Fruit fly (Drosophila melanogaster): ENCODE data around the gene sn.

The sn gene

DNA sequence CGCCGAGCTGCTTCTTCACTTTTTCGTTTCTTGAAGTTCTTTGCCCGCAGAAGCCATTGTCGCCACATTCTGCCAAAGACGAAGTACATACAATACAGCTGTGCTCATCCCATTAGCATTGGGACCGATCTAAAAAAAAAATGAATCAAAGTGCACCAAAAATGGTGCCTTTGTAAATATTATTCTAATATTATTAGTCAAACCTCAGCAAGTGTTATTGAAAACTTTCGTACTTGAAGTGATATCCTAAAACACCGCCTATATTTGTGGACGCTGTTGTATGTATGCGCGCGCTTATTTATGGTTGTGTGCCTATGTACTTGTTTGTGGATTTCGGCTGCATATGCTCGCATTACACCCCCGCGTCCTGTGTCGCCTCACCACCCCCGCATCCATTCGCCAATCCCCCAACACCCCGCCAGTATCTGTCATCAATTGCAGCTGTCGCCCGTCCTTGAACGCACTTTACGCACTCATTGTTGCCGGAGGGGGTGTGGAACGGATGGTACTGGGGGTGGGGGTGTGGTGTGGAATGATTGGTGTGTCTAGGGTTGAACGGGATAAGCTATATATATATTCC, 8.6 kb downstream of the sn start (continued):
- no peak for TF ChIP-seq usp (GFP tag; optimal IDR thresholded peaks at IDR 0.05)
- peak; percentile 79 for TF ChIP-seq sens-2 (GFP tag; IDR thresholded peaks at IDR 0.05)
- peak; percentile 85 for TF ChIP-seq CG4424 (GFP tag; optimal IDR thresholded peaks at IDR 0.05)
- peak; percentile 88 for TF ChIP-seq CG11456 (GFP tag; IDR thresholded peaks at IDR 0.05)
- 0 out of 2 replicates have a peak, but pooled peaks have one; percentile 52 for TF ChIP-seq toy (GFP tag; IDR thresholded peaks at IDR 0.05)
- no peak for TF ChIP-seq D (optimal IDR thresholded peaks at IDR 0.05)
- peak; percentile 87 for TF ChIP-seq D (GFP tag; optimal IDR thresholded peaks at IDR 0.05)
- peak; percentile 68 for TF ChIP-seq CG10462 (GFP tag; optimal IDR thresholded peaks at IDR 0.05)
- TF ChIP-seq Hr51 (GFP tag; optimal IDR thresholded peaks at IDR 0.05), result peak; percentile 40 to 91
- peak; percentile 75 for TF ChIP-seq HmgZ (tag; optimal IDR thresholded peaks at IDR 0.05)
- no peak for TF ChIP-seq zen2 (GFP tag; IDR thresholded peaks at IDR 0.05; ENCODE audit: partially characterized antibody)
- TF ChIP-seq CG32532 (GFP tag; IDR thresholded peaks at IDR 0.05), result peak; percentile 76
- peak; percentile 59; the same call in 1 of the 3 replicates for TF ChIP-seq sr (GFP tag; IDR thresholded peaks at IDR 0.05)
- peak; percentile 86 for TF ChIP-seq CG14014 (GFP tag; IDR thresholded peaks at IDR 0.05)
- peak; percentile 78 for TF ChIP-seq ssp (GFP tag; IDR thresholded peaks at IDR 0.05)
- TF ChIP-seq slp2 (GFP tag; optimal IDR thresholded peaks at IDR 0.05), result peak; percentile 53
- peak; percentile 24 for TF ChIP-seq CG4328 (GFP tag; optimal IDR thresholded peaks at IDR 0.05)
- TF ChIP-seq CG14965 (GFP tag; optimal IDR thresholded peaks at IDR 0.05; ENCODE audit: borderline replicate concordance), result no peak
- peak; percentile 52 for TF ChIP-seq CG4854 (GFP tag; optimal IDR thresholded peaks at IDR 0.05)
- no peak for TF ChIP-seq mirr (GFP tag; optimal IDR thresholded peaks at IDR 0.05)
- no peak for TF ChIP-seq h (optimal IDR thresholded peaks at IDR 0.05)
- TF ChIP-seq dmrt11E (tag; optimal IDR thresholded peaks at IDR 0.05), result peak; percentile 91
- TF ChIP-seq CG3281 (GFP tag; optimal IDR thresholded peaks at IDR 0.05), result peak; percentile 77
- no peak for TF ChIP-seq CkIIα-i1 (GFP tag; IDR thresholded peaks at IDR 0.05)
- TF ChIP-seq lbe (GFP tag; optimal IDR thresholded peaks at IDR 0.05), result peak; percentile 77
- TF ChIP-seq CG7745 (tag; optimal IDR thresholded peaks at IDR 0.05), result no peak
- TF ChIP-seq Atf6 (GFP tag; IDR thresholded peaks at IDR 0.05), result peak; percentile 79
- TF ChIP-seq tgo (GFP tag; IDR thresholded peaks at IDR 0.05), result peak; percentile 87
- no peak for TF ChIP-seq mld (GFP tag; IDR thresholded peaks at IDR 0.05; ENCODE audit: partially characterized antibody)
- TF ChIP-seq chinmo (GFP tag; IDR thresholded peaks at IDR 0.05; ENCODE audit: partially characterized antibody), result 0 out of 4 replicates have a peak, but pooled peaks have one; percentile 51
- peak; percentile 60 for TF ChIP-seq Bteb2 (GFP tag; optimal IDR thresholded peaks at IDR 0.05)
- TF ChIP-seq NK7.1 (GFP tag; optimal IDR thresholded peaks at IDR 0.05), result peak; percentile 57
- peak; percentile 80 for TF ChIP-seq CG8765 (GFP tag; IDR thresholded peaks at IDR 0.05)
- TF ChIP-seq psq (GFP tag; optimal IDR thresholded peaks at IDR 0.05), result peak; percentile 24
- TF ChIP-seq B-H1 (GFP tag; IDR thresholded peaks at IDR 0.05), result peak; percentile 85
- peak; percentile 67 for TF ChIP-seq trem (tag; optimal IDR thresholded peaks at IDR 0.05)
- TF ChIP-seq CG10543 (GFP tag; optimal IDR thresholded peaks at IDR 0.05), result peak; percentile 33
- TF ChIP-seq zfh1 (GFP tag; IDR thresholded peaks at IDR 0.05), result peak; percentile 94
- TF ChIP-seq sob (GFP tag; IDR thresholded peaks at IDR 0.05), result peak; percentile 88
- TF ChIP-seq CG2889 (GFP tag; IDR thresholded peaks at IDR 0.05), result peak; percentile 74; the same call in 2 of the 3 replicates
- TF ChIP-seq Hr3 (GFP tag; optimal IDR thresholded peaks at IDR 0.05), result peak; percentile 79
- peak; percentile 79 for TF ChIP-seq wdn (GFP tag; IDR thresholded peaks at IDR 0.05)
- TF ChIP-seq CG42726 (GFP tag; IDR thresholded peaks at IDR 0.05; ENCODE audit: partially characterized antibody), result no peak
- TF ChIP-seq CHES-1-like (GFP tag; optimal IDR thresholded peaks at IDR 0.05), result peak; percentile 19
- peak; percentile 43 for TF ChIP-seq D19B (GFP tag; optimal IDR thresholded peaks at IDR 0.05)
- TF ChIP-seq CG13775 (GFP tag; optimal IDR thresholded peaks at IDR 0.05), result peak; percentile 77
- no peak for TF ChIP-seq CG3995 (GFP tag; optimal IDR thresholded peaks at IDR 0.05)
- peak; percentile 51 for TF ChIP-seq corto (GFP tag; optimal IDR thresholded peaks at IDR 0.05)
- TF ChIP-seq CG4820 (GFP tag; optimal IDR thresholded peaks at IDR 0.05), result peak; percentile 87
- no peak for TF ChIP-seq hkb (optimal IDR thresholded peaks at IDR 0.05)
- peak; percentile 92 for TF ChIP-seq hkb (GFP tag; IDR thresholded peaks at IDR 0.05)

Measured in whole organism, embryonic.